Fruit fly (Drosophila melanogaster) whole organism, pupa: ENCODE data around the gene amd.

ENCODE experiments used
- CG10348 ChIP-seq: fragments of 200-800 bp; sonication (Bioruptor generic); IDR thresholded peaks from 2 replicates; pipeline ENCODE4 v1.3.6; 2022; ENCODE audit warnings: missing biosample characterization, missing genetic modification characterization
- CG12605 ChIP-seq: fragments of 200-800 bp; sonication (Bioruptor generic); IDR thresholded peaks from 2 replicates; pipeline ENCODE4 v1.3.6; 2022; ENCODE audit warnings: missing biosample characterization, missing genetic modification characterization
- CG13204 ChIP-seq: fragments of 200-800 bp; sonication (Bioruptor generic); optimal IDR thresholded peaks from 2 replicates; lab custom pipeline; 2018; ENCODE audit warnings: missing biosample characterization, mild to moderate bottlenecking, missing genetic modification characterization, moderate library complexity
- CG14655 ChIP-seq: fragments of 200-800 bp; sonication (Bioruptor generic); optimal IDR thresholded peaks from 3 replicates; lab custom pipeline; 2017; ENCODE audit warnings: mild to moderate bottlenecking, missing biosample characterization, missing genetic modification reagents, missing genetic modification characterization
- CG15710 ChIP-seq: fragments of 200-800 bp; sonication (Bioruptor generic); optimal IDR thresholded peaks from 2 replicates; lab custom pipeline; 2018; ENCODE audit warnings: missing biosample characterization, mild to moderate bottlenecking, missing genetic modification characterization, moderate library complexity
- CG17806 ChIP-seq: fragments of 200-800 bp; sonication (Bioruptor generic); optimal IDR thresholded peaks from 2 replicates; lab custom pipeline; 2018; ENCODE audit warnings: missing biosample characterization, mild to moderate bottlenecking, missing genetic modification characterization, moderate library complexity
- CG32121 ChIP-seq: fragments of 200-800 bp; sonication (Bioruptor generic); IDR thresholded peaks from 2 replicates; pipeline ENCODE4 v1.3.6; 2022; ENCODE audit warnings: missing biosample characterization, missing genetic modification characterization
- CG34367 ChIP-seq: fragments of 200-800 bp; sonication (Bioruptor generic); optimal IDR thresholded peaks from 2 replicates; lab custom pipeline; 2018; ENCODE audit warnings: missing biosample characterization, mild to moderate bottlenecking, missing genetic modification characterization
- CG4496 ChIP-seq: fragments of 200-800 bp; sonication (Bioruptor generic); IDR thresholded peaks from 3 replicates; pipeline ENCODE4 v1.3.6; 2022; ENCODE audit warnings: missing biosample characterization, missing genetic modification characterization
- CG8159 ChIP-seq: fragments of 200-800 bp; sonication (Bioruptor generic); optimal IDR thresholded peaks from 3 replicates; lab custom pipeline; 2018; ENCODE audit warnings: missing biosample characterization, mild to moderate bottlenecking, missing genetic modification characterization, moderate library complexity
- CG8301 ChIP-seq: fragments of 200-800 bp; sonication (Bioruptor generic); optimal IDR thresholded peaks from 2 replicates; lab custom pipeline; 2018; ENCODE audit warnings: missing biosample characterization, mild to moderate bottlenecking, missing genetic modification characterization
- CG9948 ChIP-seq: fragments of 200-800 bp; sonication (Bioruptor generic); optimal IDR thresholded peaks from 2 replicates; lab custom pipeline; 2018; ENCODE audit warnings: missing biosample characterization, mild to moderate bottlenecking, missing genetic modification characterization, moderate library complexity
- D1 ChIP-seq: fragments of 200-800 bp; sonication (Bioruptor generic); optimal IDR thresholded peaks from 2 replicates; lab custom pipeline; 2018; ENCODE audit warnings: missing biosample characterization, mild to moderate bottlenecking, missing genetic modification characterization, moderate library complexity
- EcR ChIP-seq: fragments of 200-800 bp; sonication (Bioruptor generic); optimal IDR thresholded peaks from 3 replicates; lab custom pipeline; 2019; ENCODE audit warnings: missing biosample characterization, missing genetic modification characterization, mild to moderate bottlenecking, moderate library complexity, missing genetic modification reagents
- Ets98B ChIP-seq: fragments of 200-800 bp; sonication (Bioruptor generic); IDR thresholded peaks from 2 replicates; pipeline ENCODE4 v1.3.6; 2022; ENCODE audit warnings: missing biosample characterization, missing genetic modification characterization
- Pif1A ChIP-seq: fragments of 200-800 bp; sonication (Bioruptor generic); optimal IDR thresholded peaks from 3 replicates; lab custom pipeline; 2016; ENCODE audit warnings: missing biosample characterization, missing genetic modification characterization
- Pif1B ChIP-seq: fragments of 200-800 bp; sonication (Bioruptor generic); optimal IDR thresholded peaks from 3 replicates; lab custom pipeline; 2016; ENCODE audit warnings: missing biosample characterization, missing genetic modification characterization
- Snoo ChIP-seq: fragments of 200-800 bp; sonication (Bioruptor generic); optimal IDR thresholded peaks from 3 replicates; lab custom pipeline; 2017; ENCODE audit warnings: missing biosample characterization, mild to moderate bottlenecking, missing genetic modification characterization, inconsistent platforms
- fd96Ca ChIP-seq: fragments of 200-800 bp; sonication (Bioruptor generic); IDR thresholded peaks from 3 replicates; pipeline ENCODE4 v1.3.6; 2022; ENCODE audit warnings: missing biosample characterization, missing genetic modification characterization
- gl ChIP-seq: fragments of 200-800 bp; sonication (Bioruptor generic); optimal IDR thresholded peaks from 2 replicates; lab custom pipeline; 2018; ENCODE audit warnings: missing biosample characterization, mild to moderate bottlenecking, missing genetic modification characterization
- rn ChIP-seq: fragments of 200-800 bp; sonication (Bioruptor generic); IDR thresholded peaks from 2 replicates; pipeline ENCODE4 v1.3.6; 2022; ENCODE audit warnings: missing biosample characterization, missing genetic modification characterization

The amd gene

dm6 chr2L:19162330-19163100 lies 52.6 kb downstream of the amd start:
- TF ChIP-seq gl (tag; lab: Kevin White, UChicago) (no peak), CG15710 (peak; percentile 49), CG4496 (GFP tag; lab: Robert Waterston, UW) (peak; percentile 27; the same call in 1 of the 3 replicates), D1 (no peak), rn (GFP tag; lab: Robert Waterston, UW) (peak; percentile 43; the same call in 1 of the 2 replicates), EcR (GFP tag; lab: Kevin White, UChicago) (peak; percentile 6), fd96Ca (GFP tag; lab: Robert Waterston, UW) (no peak), CG17806 (tag; lab: Kevin White, UChicago) (peak; percentile 45), Pif1B (GFP tag; lab: Kevin White, UChicago) (peak; percentile 68), CG14655 (peak; percentile 60), CG12605 (no peak), CG32121 (GFP tag; lab: Robert Waterston, UW) (no peak), Pif1A (GFP tag; lab: Kevin White, UChicago) (peak; percentile 43), CG10348 (no peak), CG9948 (peak; percentile 52), CG34367 (tag; lab: Kevin White, UChicago) (peak; percentile 57), CG8159 (peak; percentile 35), CG8301 (tag; lab: Kevin White, UChicago) (peak; percentile 57), CG13204 (GFP tag; lab: Kevin White, UChicago) (no peak), Ets98B (GFP tag; lab: Robert Waterston, UW) (no peak), Snoo (tag; lab: Kevin White, UChicago) (peak; percentile 54)

dm6 chr2L:19163143-19163974 lies 53.4 kb downstream of the amd start:
- peak; percentile 53 for TF ChIP-seq CG4496 (GFP tag; lab: Robert Waterston, UW)
- TF ChIP-seq fd96Ca (GFP tag; lab: Robert Waterston, UW), result peak; percentile 28; the same call in 1 of the 3 replicates
- TF ChIP-seq CG32121 (GFP tag; lab: Robert Waterston, UW), result peak; percentile 23; the same call in 1 of the 2 replicates
- no peak for TF ChIP-seq D1
- peak; percentile 2 for TF ChIP-seq CG8301 (tag; lab: Kevin White, UChicago)
- TF ChIP-seq gl (tag; lab: Kevin White, UChicago), result no peak
- no peak for TF ChIP-seq CG34367 (tag; lab: Kevin White, UChicago)
- TF ChIP-seq CG8159, result peak; percentile 28
- TF ChIP-seq CG13204 (GFP tag; lab: Kevin White, UChicago), result peak; percentile 32
- TF ChIP-seq CG14655, result peak; percentile 22
- TF ChIP-seq Ets98B (GFP tag; lab: Robert Waterston, UW), result peak; percentile 30
- TF ChIP-seq CG9948, result peak; percentile 19
- TF ChIP-seq EcR (GFP tag; lab: Kevin White, UChicago), result peak; percentile 82
